Fruit fly (Drosophila melanogaster) whole organism, embryonic: ENCODE data around the gene CG34353.

ENCODE experiments used
- Bdp1 ChIP-seq: fragments of 200-800 bp; sonication (Bioruptor generic); optimal IDR thresholded peaks from 3 replicates; lab custom pipeline; 2016; ENCODE audit warnings: missing biosample characterization, missing genetic modification characterization
- Bgb ChIP-seq: fragments of 200-800 bp; sonication (Bioruptor generic); IDR thresholded peaks from 2 replicates; pipeline ENCODE4 v1.3.6; 2022; ENCODE audit warnings: missing biosample characterization, missing genetic modification characterization; ENCODE audit not compliant: partially characterized antibody
- CG10979 ChIP-seq: fragments of 200-800 bp; sonication (Bioruptor generic); optimal IDR thresholded peaks from 2 replicates; lab custom pipeline; 2018; ENCODE audit warnings: missing biosample characterization, mild to moderate bottlenecking, missing genetic modification characterization, moderate library complexity
- CG14050 ChIP-seq: fragments of 200-800 bp; sonication (Bioruptor generic); IDR thresholded peaks from 3 replicates; pipeline ENCODE4 v1.3.6; 2022; ENCODE audit warnings: missing biosample characterization, missing genetic modification characterization
- CG14860 ChIP-seq: fragments of 200-800 bp; sonication (Bioruptor generic); IDR thresholded peaks from 3 replicates; pipeline ENCODE4 v1.3.6; 2022; ENCODE audit warnings: missing biosample characterization, missing genetic modification characterization; ENCODE audit not compliant: partially characterized antibody
- CG15479 ChIP-seq: fragments of 200-800 bp; sonication (Bioruptor generic); optimal IDR thresholded peaks from 3 replicates; lab custom pipeline; 2019; ENCODE audit warnings: missing biosample characterization, mild to moderate bottlenecking, missing genetic modification characterization, moderate library complexity
- CG1647 ChIP-seq: fragments of 200-800 bp; sonication (Bioruptor generic); optimal IDR thresholded peaks from 3 replicates; lab custom pipeline; 2016; ENCODE audit warnings: missing biosample characterization, missing genetic modification characterization
- CG2889 ChIP-seq: fragments of 200-800 bp; sonication (Bioruptor generic); IDR thresholded peaks from 3 replicates; pipeline ENCODE4 v1.3.6; 2022; ENCODE audit warnings: missing biosample characterization, missing genetic modification characterization
- CG32532 ChIP-seq: fragments of 200-800 bp; sonication (Bioruptor generic); IDR thresholded peaks from 2 replicates; pipeline ENCODE4 v1.3.6; 2022; ENCODE audit warnings: missing biosample characterization, missing genetic modification characterization
- CG33213 ChIP-seq: fragments of 200-800 bp; sonication (Bioruptor generic); optimal IDR thresholded peaks from 3 replicates; lab custom pipeline; 2016; ENCODE audit warnings: missing biosample characterization, missing genetic modification characterization
- CG3847 ChIP-seq: fragments of 200-800 bp; sonication (Bioruptor generic); IDR thresholded peaks from 2 replicates; pipeline ENCODE4 v1.3.6; 2022; ENCODE audit warnings: missing biosample characterization, missing genetic modification characterization
- CG7745 ChIP-seq: fragments of 200-800 bp; sonication (Bioruptor generic); optimal IDR thresholded peaks from 2 replicates; lab custom pipeline; 2018; ENCODE audit warnings: missing biosample characterization, mild to moderate bottlenecking, missing genetic modification characterization, moderate library complexity
- CG7987 ChIP-seq: fragments of 200-800 bp; sonication (Bioruptor generic); optimal IDR thresholded peaks from 2 replicates; lab custom pipeline; 2018; ENCODE audit warnings: missing biosample characterization, mild to moderate bottlenecking, missing genetic modification characterization, moderate library complexity
- CG9609 ChIP-seq: fragments of 200-800 bp; sonication (Bioruptor generic); optimal IDR thresholded peaks from 3 replicates; lab custom pipeline; 2016; ENCODE audit warnings: missing biosample characterization, missing genetic modification characterization
- CG9797 ChIP-seq: fragments of 200-800 bp; sonication (Bioruptor generic); optimal IDR thresholded peaks from 3 replicates; lab custom pipeline; 2018; ENCODE audit warnings: missing biosample characterization, mild to moderate bottlenecking, missing genetic modification characterization
- CHES-1-like ChIP-seq: fragments of 200-800 bp; sonication (Bioruptor generic); optimal IDR thresholded peaks from 2 replicates; lab custom pipeline; 2016; ENCODE audit warnings: missing biosample characterization, missing genetic modification characterization
- Dbx ChIP-seq: fragments of 200-800 bp; sonication (Bioruptor generic); IDR thresholded peaks from 3 replicates; pipeline ENCODE4 v1.3.6; 2022; ENCODE audit warnings: missing biosample characterization, missing genetic modification characterization
- Doc3 ChIP-seq: fragments of 200-800 bp; sonication (Bioruptor generic); IDR thresholded peaks from 3 replicates; pipeline ENCODE4 v1.3.6; 2022; ENCODE audit warnings: missing biosample characterization, missing genetic modification characterization; ENCODE audit not compliant: partially characterized antibody
- Dp ChIP-seq: fragments of 200-800 bp; sonication (Bioruptor generic); optimal IDR thresholded peaks from 2 replicates; lab custom pipeline; 2018; ENCODE audit warnings: missing biosample characterization, mild to moderate bottlenecking, missing genetic modification characterization, moderate library complexity
- E2f2 ChIP-seq: fragments of 200-800 bp; sonication (Bioruptor generic); IDR thresholded peaks from 2 replicates; pipeline ENCODE4 v1.3.6; 2022; ENCODE audit warnings: missing biosample characterization, missing genetic modification characterization
- H15 ChIP-seq: fragments of 200-800 bp; sonication (Bioruptor generic); IDR thresholded peaks from 3 replicates; pipeline ENCODE4 v1.3.6; 2022; ENCODE audit warnings: missing biosample characterization, missing genetic modification characterization
- HHEX ChIP-seq: fragments of 200-800 bp; sonication (Bioruptor generic); optimal IDR thresholded peaks from 3 replicates; lab custom pipeline; 2017; ENCODE audit warnings: missing biosample characterization, mild to moderate bottlenecking, missing genetic modification characterization, missing genetic modification reagents
- HmgZ ChIP-seq: fragments of 200-800 bp; sonication (Bioruptor generic); optimal IDR thresholded peaks from 2 replicates; lab custom pipeline; 2018; ENCODE audit warnings: missing biosample characterization, mild to moderate bottlenecking, missing genetic modification characterization
- Jarid2 ChIP-seq: fragments of 200-800 bp; sonication (Bioruptor generic); optimal IDR thresholded peaks from 3 replicates; lab custom pipeline; 2017; ENCODE audit warnings: mild to moderate bottlenecking, missing biosample characterization, missing genetic modification reagents, missing genetic modification characterization
- Pdp1 ChIP-seq, 2 experiments: fragments of 200-800 bp; sonication (Bioruptor generic); optimal IDR thresholded peaks; 3 replicates each; lab custom pipeline; 2016; ENCODE audit warnings: missing biosample characterization in 2 of 2, missing genetic modification characterization in 2 of 2, mild to moderate bottlenecking in 1 of 2, moderate library complexity in 1 of 2
- Rfx ChIP-seq: fragments of 200-800 bp; sonication (Bioruptor generic); IDR thresholded peaks from 2 replicates; pipeline ENCODE4 v1.3.6; 2022; ENCODE audit warnings: missing biosample characterization, missing genetic modification characterization
- TFAM ChIP-seq: fragments of 200-800 bp; sonication (Bioruptor generic); optimal IDR thresholded peaks from 2 replicates; lab custom pipeline; 2017; ENCODE audit warnings: missing biosample characterization, missing genetic modification characterization, inconsistent platforms
- abd-A ChIP-seq: fragments of 200-800 bp; sonication (Bioruptor generic); optimal IDR thresholded peaks from 3 replicates; lab custom pipeline; 2019; ENCODE audit warnings: missing biosample characterization, mild to moderate bottlenecking, missing genetic modification characterization, moderate library complexity
- ase ChIP-seq: fragments of 200-800 bp; sonication (Bioruptor generic); IDR thresholded peaks from 3 replicates; pipeline ENCODE4 v1.3.6; 2022; ENCODE audit warnings: missing biosample characterization, missing genetic modification characterization
- bigmax ChIP-seq: fragments of 200-800 bp; sonication (Bioruptor generic); optimal IDR thresholded peaks from 2 replicates; lab custom pipeline; 2018; ENCODE audit warnings: missing biosample characterization, mild to moderate bottlenecking, missing genetic modification characterization
- chinmo ChIP-seq: fragments of 200-800 bp; sonication (Bioruptor generic); IDR thresholded peaks from 4 replicates; pipeline ENCODE4 v1.3.6; 2022; ENCODE audit warnings: missing biosample characterization, missing genetic modification characterization; ENCODE audit not compliant: partially characterized antibody
- danr ChIP-seq: fragments of 200-800 bp; sonication (Bioruptor generic); IDR thresholded peaks from 2 replicates; pipeline ENCODE4 v1.3.6; 2022; ENCODE audit warnings: missing biosample characterization, missing genetic modification characterization
- dm ChIP-seq: fragments of 200-800 bp; sonication (Bioruptor generic); optimal IDR thresholded peaks from 3 replicates; lab custom pipeline; 2016; ENCODE audit warnings: missing biosample characterization, missing genetic modification characterization
- ewg ChIP-seq: fragments of 200-800 bp; sonication (Bioruptor generic); optimal IDR thresholded peaks from 3 replicates; lab custom pipeline; 2017; ENCODE audit warnings: mild to moderate bottlenecking, missing biosample characterization, missing genetic modification reagents, missing genetic modification characterization
- exex ChIP-seq: fragments of 200-800 bp; sonication (Bioruptor generic); optimal IDR thresholded peaks from 4 replicates; lab custom pipeline; 2018; ENCODE audit warnings: missing biosample characterization, mild to moderate bottlenecking, missing genetic modification characterization, moderate library complexity
- inv ChIP-seq: fragments of 200-800 bp; sonication (Bioruptor generic); IDR thresholded peaks from 2 replicates; pipeline ENCODE4 v1.3.6; 2022; ENCODE audit warnings: missing biosample characterization, missing genetic modification characterization; ENCODE audit not compliant: partially characterized antibody
- lola ChIP-seq, 3 experiments: fragments of >200 bp in 2 of 3; fragments of 200-800 bp in 1 of 3; sonication (Bioruptor generic) in 1 of 3; optimal IDR thresholded peaks; 2 replicates each; lab custom pipeline; 2017 to 2019; ENCODE audit warnings: missing biosample characterization in 3 of 3, missing genetic modification characterization in 3 of 3, mild to moderate bottlenecking in 1 of 3, moderate library complexity in 1 of 3
- nom ChIP-seq: fragments of 200-800 bp; sonication (Bioruptor generic); optimal IDR thresholded peaks from 2 replicates; lab custom pipeline; 2017; ENCODE audit warnings: missing biosample characterization, missing genetic modification characterization, mild to moderate bottlenecking, moderate library complexity, missing genetic modification reagents
- oc ChIP-seq: fragments of 200-800 bp; sonication (Bioruptor generic); optimal IDR thresholded peaks from 2 replicates; lab custom pipeline; 2018; ENCODE audit warnings: missing biosample characterization, mild to moderate bottlenecking, missing genetic modification characterization, moderate library complexity
- pb ChIP-seq: fragments of 200-800 bp; sonication (Bioruptor generic); optimal IDR thresholded peaks from 3 replicates; lab custom pipeline; 2016; ENCODE audit warnings: missing biosample characterization, missing genetic modification characterization
- pros ChIP-seq: fragments of 200-800 bp; sonication (Bioruptor generic); optimal IDR thresholded peaks from 3 replicates; lab custom pipeline; 2019; ENCODE audit warnings: missing biosample characterization, mild to moderate bottlenecking, missing genetic modification characterization, moderate library complexity
- pzg ChIP-seq: fragments of 200-800 bp; sonication (Bioruptor generic); optimal IDR thresholded peaks from 3 replicates; lab custom pipeline; 2018; ENCODE audit warnings: missing biosample characterization, mild to moderate bottlenecking, missing genetic modification characterization, moderate library complexity
- sd ChIP-seq: fragments of 200-800 bp; sonication (Bioruptor generic); optimal IDR thresholded peaks from 3 replicates; lab custom pipeline; 2018; ENCODE audit warnings: missing biosample characterization, mild to moderate bottlenecking, missing genetic modification characterization, moderate library complexity
- sna ChIP-seq: fragments of 200-800 bp; sonication (Bioruptor generic); IDR thresholded peaks from 2 replicates; pipeline ENCODE4 v1.3.6; 2022; ENCODE audit warnings: missing biosample characterization, missing genetic modification characterization; ENCODE audit not compliant: partially characterized antibody
- tgo ChIP-seq: fragments of 200-800 bp; sonication (Bioruptor generic); IDR thresholded peaks from 3 replicates; pipeline ENCODE4 v1.3.6; 2022; ENCODE audit warnings: missing biosample characterization, missing genetic modification characterization
- trem ChIP-seq: fragments of 200-800 bp; optimal IDR thresholded peaks from 3 replicates; lab custom pipeline; 2019; ENCODE audit warnings: missing biosample characterization, mild to moderate bottlenecking, missing genetic modification characterization, moderate library complexity
- vnd ChIP-seq: fragments of 200-800 bp; sonication (Bioruptor generic); IDR thresholded peaks from 3 replicates; pipeline ENCODE4 v1.3.6; 2022; ENCODE audit warnings: missing biosample characterization, missing genetic modification characterization; ENCODE audit not compliant: partially characterized antibody

Gene CG34353

dm6 chr3R:27928984-27929924, 23.6 kb upstream of the CG34353 start:
- no peak for TF ChIP-seq Bdp1 (GFP tag; lab: Kevin White, UChicago)
- TF ChIP-seq vnd (GFP tag; lab: Robert Waterston, UW) = no peak
- TF ChIP-seq Dbx (GFP tag; lab: Robert Waterston, UW) = no peak
- TF ChIP-seq tgo = no peak
- no peak for TF ChIP-seq CG1647 (GFP tag; lab: Kevin White, UChicago)
- peak; percentile 21 for TF ChIP-seq CG7987 (GFP tag; lab: Kevin White, UChicago)
- no peak for TF ChIP-seq sd (tag; lab: Kevin White, UChicago)
- no peak for TF ChIP-seq bigmax
- TF ChIP-seq Bgb (GFP tag; lab: Robert Waterston, UW) = 0 out of 2 replicates have a peak, but pooled peaks have one; percentile 12
- peak; percentile 20 for TF ChIP-seq pzg (GFP tag; lab: Kevin White, UChicago)
- TF ChIP-seq Doc3 (GFP tag; lab: Robert Waterston, UW) = no peak
- TF ChIP-seq pros (GFP tag; lab: Kevin White, UChicago) = no peak
- no peak for TF ChIP-seq CG3847 (GFP tag; lab: Robert Waterston, UW)
- 0 out of 4 replicates have a peak, but pooled peaks have one; percentile 47 for TF ChIP-seq chinmo (GFP tag; lab: Robert Waterston, UW)
- no peak for TF ChIP-seq oc (tag; lab: Kevin White, UChicago)
- peak; percentile 29 for TF ChIP-seq ewg (GFP tag; lab: Kevin White, UChicago)
- no peak for TF ChIP-seq danr (GFP tag; lab: Robert Waterston, UW)
- peak; percentile 31 for TF ChIP-seq nom (GFP tag; lab: Kevin White, UChicago)
- no peak for TF ChIP-seq abd-A (tag; lab: Kevin White, UChicago)
- no peak for TF ChIP-seq CG33213
- TF ChIP-seq exex (tag; lab: Kevin White, UChicago) = peak; percentile 91
- no peak for TF ChIP-seq CG9797
- no peak for TF ChIP-seq Rfx (GFP tag; lab: Robert Waterston, UW)
- TF ChIP-seq TFAM (GFP tag; lab: Kevin White, UChicago) = no peak
- TF ChIP-seq HmgZ (tag; lab: Kevin White, UChicago) = no peak
- TF ChIP-seq CG32532 = no peak
- TF ChIP-seq ase = no peak
- TF ChIP-seq H15 (GFP tag; lab: Robert Waterston, UW) = no peak
- TF ChIP-seq CG7745 = no peak
- no peak for TF ChIP-seq pb (GFP tag; lab: Kevin White, UChicago)
- peak; percentile 53 for TF ChIP-seq Dp (GFP tag; lab: Kevin White, UChicago)
- no peak for TF ChIP-seq inv (GFP tag; lab: Robert Waterston, UW)
- peak; percentile 52 for TF ChIP-seq trem (tag; lab: Kevin White, UChicago)
- TF ChIP-seq lola (GFP tag; optimal IDR thresholded peaks at IDR 0.05; lab: Kevin White, UChicago) = no peak
- no peak for TF ChIP-seq CG2889 (GFP tag; lab: Robert Waterston, UW)
- no peak for TF ChIP-seq HHEX
- TF ChIP-seq E2f2 = peak; percentile 53
- TF ChIP-seq CG14860 (GFP tag; lab: Robert Waterston, UW) = no peak
- TF ChIP-seq dm (GFP tag; lab: Kevin White, UChicago) = no peak
- TF ChIP-seq CG10979 = no peak
- no peak for TF ChIP-seq Jarid2 (GFP tag; lab: Kevin White, UChicago)
- TF ChIP-seq CG15479 (GFP tag; lab: Kevin White, UChicago) = no peak
- TF ChIP-seq Pdp1 (GFP tag; optimal IDR thresholded peaks at IDR 0.05; lab: Kevin White, UChicago) = peak in 1 of 2 experiments; percentile 75
- no peak for TF ChIP-seq CG9609 (GFP tag; lab: Kevin White, UChicago)
- no peak for TF ChIP-seq sna
- no peak for TF ChIP-seq CHES-1-like (GFP tag; lab: Kevin White, UChicago)
- no peak for TF ChIP-seq CG14050 (GFP tag; lab: Robert Waterston, UW)
